Fruit fly (Drosophila melanogaster) whole organism, prepupa: Measurements from ENCODE around the gene CG8188.

Source experiments
- CG10631 ChIP-seq: fragments of 200-800 bp; sonication (Bioruptor generic); optimal IDR thresholded peaks from 2 replicates; lab custom pipeline; 2016; ENCODE audit warnings: missing biosample characterization, missing genetic modification characterization
- CG10669 ChIP-seq: fragments of 200-800 bp; sonication (Bioruptor generic); optimal IDR thresholded peaks from 3 replicates; lab custom pipeline; 2018; ENCODE audit warnings: missing biosample characterization, mild to moderate bottlenecking, missing genetic modification characterization, moderate library complexity
- CG11294 ChIP-seq: fragments of 200-800 bp; sonication (Bioruptor generic); IDR thresholded peaks from 2 replicates; pipeline ENCODE4 v1.3.6; 2022; ENCODE audit warnings: missing biosample characterization, missing genetic modification characterization
- CG11762 ChIP-seq: fragments of 200-800 bp; sonication (Bioruptor generic); optimal IDR thresholded peaks from 3 replicates; lab custom pipeline; 2016; ENCODE audit warnings: missing biosample characterization, missing genetic modification characterization; ENCODE audit not compliant: insufficient read depth
- CG11902 ChIP-seq: fragments of 200-800 bp; sonication (Bioruptor generic); optimal IDR thresholded peaks from 3 replicates; lab custom pipeline; 2016; ENCODE audit warnings: missing biosample characterization, missing genetic modification characterization
- CG31627 ChIP-seq: fragments of 200-800 bp; sonication (Bioruptor generic); optimal IDR thresholded peaks from 3 replicates; lab custom pipeline; 2016; ENCODE audit warnings: missing biosample characterization, missing genetic modification characterization
- CG32006 ChIP-seq: fragments of 200-800 bp; sonication (Bioruptor generic); optimal IDR thresholded peaks from 3 replicates; lab custom pipeline; 2017; ENCODE audit warnings: missing biosample characterization, mild to moderate bottlenecking, missing genetic modification characterization
- CG34406 ChIP-seq: fragments of 200-800 bp; sonication (Bioruptor generic); optimal IDR thresholded peaks from 3 replicates; lab custom pipeline; 2016; ENCODE audit warnings: missing biosample characterization, missing genetic modification characterization
- CG3919 ChIP-seq: fragments of 200-800 bp; sonication (Bioruptor generic); optimal IDR thresholded peaks from 3 replicates; lab custom pipeline; 2016; ENCODE audit warnings: missing biosample characterization, missing genetic modification characterization
- CG4318 ChIP-seq: fragments of 200-800 bp; sonication (Bioruptor generic); optimal IDR thresholded peaks from 3 replicates; lab custom pipeline; 2017; ENCODE audit warnings: missing biosample characterization, mild to moderate bottlenecking, missing genetic modification characterization
- CG6792 ChIP-seq: fragments of 200-800 bp; sonication (Bioruptor generic); optimal IDR thresholded peaks from 3 replicates; lab custom pipeline; 2016; ENCODE audit warnings: missing biosample characterization, missing genetic modification characterization
- CG6854 ChIP-seq: fragments of 200-800 bp; sonication (Bioruptor generic); optimal IDR thresholded peaks from 2 replicates; lab custom pipeline; 2017; ENCODE audit warnings: missing biosample characterization, mild to moderate bottlenecking, missing genetic modification characterization
- CG7368 ChIP-seq: fragments of 200-800 bp; sonication (Bioruptor generic); optimal IDR thresholded peaks from 3 replicates; lab custom pipeline; 2016; ENCODE audit warnings: missing biosample characterization, missing genetic modification characterization
- CG8119 ChIP-seq: fragments of 200-800 bp; sonication (Bioruptor generic); IDR thresholded peaks from 3 replicates; pipeline ENCODE4 v1.3.6; 2022; ENCODE audit warnings: missing biosample characterization, missing genetic modification characterization
- CG8319 ChIP-seq: fragments of 200-800 bp; sonication (Bioruptor generic); optimal IDR thresholded peaks from 3 replicates; lab custom pipeline; 2016; ENCODE audit warnings: missing biosample characterization, missing genetic modification characterization
- CG8632 ChIP-seq: fragments of 200-800 bp; sonication (Bioruptor generic); optimal IDR thresholded peaks from 3 replicates; lab custom pipeline; 2016; ENCODE audit warnings: missing biosample characterization, missing genetic modification characterization
- Eip75B ChIP-seq: fragments of 200-800 bp; sonication (Bioruptor generic); optimal IDR thresholded peaks from 3 replicates; lab custom pipeline; 2016; ENCODE audit warnings: missing biosample characterization, missing genetic modification characterization
- Eip78C ChIP-seq: fragments of 200-800 bp; sonication (Bioruptor generic); peaks from one replicate; lab custom pipeline; 2016; ENCODE audit warnings: missing biosample characterization, missing genetic modification characterization
- Eip93F ChIP-seq: fragments of 200-800 bp; sonication (Bioruptor generic); optimal IDR thresholded peaks from 2 replicates; lab custom pipeline; 2016; ENCODE audit warnings: missing biosample characterization, mild to moderate bottlenecking, missing genetic modification characterization
- Ets21C ChIP-seq: fragments of 200-800 bp; sonication (Bioruptor generic); optimal IDR thresholded peaks from 3 replicates; lab custom pipeline; 2016; ENCODE audit warnings: missing biosample characterization, missing genetic modification characterization
- Ets96B ChIP-seq: fragments of 200-800 bp; optimal IDR thresholded peaks from 2 replicates; lab custom pipeline; 2019; ENCODE audit warnings: missing biosample characterization, mild to moderate bottlenecking, missing genetic modification characterization, moderate library complexity
- Gug ChIP-seq: fragments of 200-800 bp; sonication (Bioruptor generic); IDR thresholded peaks from 2 replicates; pipeline ENCODE4 v1.3.6; 2022; ENCODE audit warnings: missing biosample characterization, missing genetic modification characterization
- Lpt ChIP-seq: fragments of 200-800 bp; sonication (Bioruptor generic); optimal IDR thresholded peaks from 3 replicates; lab custom pipeline; 2016; ENCODE audit warnings: missing biosample characterization, missing genetic modification characterization
- Met ChIP-seq: fragments of 200-800 bp; sonication (Bioruptor generic); optimal IDR thresholded peaks from 3 replicates; lab custom pipeline; 2016; ENCODE audit warnings: missing biosample characterization, missing genetic modification characterization
- OdsH ChIP-seq: fragments of 200-800 bp; sonication (Bioruptor generic); optimal IDR thresholded peaks from 3 replicates; lab custom pipeline; 2016; ENCODE audit warnings: missing biosample characterization, missing genetic modification characterization
- Smox ChIP-seq: fragments of 200-800 bp; sonication (Bioruptor generic); optimal IDR thresholded peaks from 3 replicates; lab custom pipeline; 2016; ENCODE audit warnings: missing biosample characterization, missing genetic modification characterization
- Sox102F ChIP-seq: fragments of 200-800 bp; sonication (Bioruptor generic); optimal IDR thresholded peaks from 2 replicates; lab custom pipeline; 2016; ENCODE audit warnings: missing biosample characterization, mild to moderate bottlenecking, missing genetic modification characterization
- Sox14 ChIP-seq: fragments of 200-800 bp; sonication (Bioruptor generic); optimal IDR thresholded peaks from 3 replicates; lab custom pipeline; 2016; ENCODE audit warnings: missing biosample characterization, missing genetic modification characterization
- Sox15 ChIP-seq: fragments of 200-800 bp; sonication (Bioruptor generic); optimal IDR thresholded peaks from 3 replicates; lab custom pipeline; 2016; ENCODE audit warnings: missing biosample characterization, missing genetic modification characterization
- acj6 ChIP-seq: fragments of 200-800 bp; sonication (Bioruptor generic); optimal IDR thresholded peaks from 3 replicates; lab custom pipeline; 2016; ENCODE audit warnings: missing biosample characterization, missing genetic modification characterization
- cyc ChIP-seq: fragments of 200-800 bp; sonication (Bioruptor generic); optimal IDR thresholded peaks from 3 replicates; lab custom pipeline; 2016; ENCODE audit warnings: missing biosample characterization, missing genetic modification characterization
- dac ChIP-seq: fragments of 200-800 bp; sonication (Bioruptor generic); optimal IDR thresholded peaks from 2 replicates; lab custom pipeline; 2017; ENCODE audit warnings: missing biosample characterization, mild to moderate bottlenecking, missing genetic modification characterization
- dsx ChIP-seq: fragments of 200-800 bp; optimal IDR thresholded peaks from 3 replicates; lab custom pipeline; 2019; ENCODE audit warnings: missing biosample characterization, mild to moderate bottlenecking, missing genetic modification characterization, moderate library complexity; ENCODE audit not compliant: poor library complexity, severe bottlenecking
- eg ChIP-seq: fragments of 200-800 bp; sonication (Bioruptor generic); IDR thresholded peaks from 3 replicates; pipeline ENCODE4 v1.3.6; 2022; ENCODE audit warnings: missing biosample characterization, missing genetic modification characterization
- esn ChIP-seq: fragments of 200-800 bp; sonication (Bioruptor generic); optimal IDR thresholded peaks from 2 replicates; lab custom pipeline; 2016; ENCODE audit warnings: missing biosample characterization, mild to moderate bottlenecking, missing genetic modification characterization, moderate library complexity
- fd59A ChIP-seq: fragments of 200-800 bp; sonication (Bioruptor generic); optimal IDR thresholded peaks from 2 replicates; lab custom pipeline; 2017; ENCODE audit warnings: missing biosample characterization, mild to moderate bottlenecking, missing genetic modification characterization, missing genetic modification reagents
- fd85E ChIP-seq: fragments of 200-800 bp; sonication (Bioruptor generic); optimal IDR thresholded peaks from 3 replicates; lab custom pipeline; 2016; ENCODE audit warnings: missing biosample characterization, missing genetic modification characterization
- lz ChIP-seq: fragments of 200-800 bp; sonication (Bioruptor generic); optimal IDR thresholded peaks from 3 replicates; lab custom pipeline; 2016; ENCODE audit warnings: missing biosample characterization, missing genetic modification characterization
- pdm3 ChIP-seq: fragments of 200-800 bp; sonication (Bioruptor generic); optimal IDR thresholded peaks from 3 replicates; lab custom pipeline; 2016; ENCODE audit warnings: missing biosample characterization, missing genetic modification characterization
- salr ChIP-seq, 2 experiments: fragments of 200-800 bp; sonication (Bioruptor generic); optimal IDR thresholded peaks; 3 replicates each; lab custom pipeline; 2016 to 2018; ENCODE audit warnings: missing biosample characterization in 2 of 2, missing genetic modification characterization in 2 of 2, mild to moderate bottlenecking in 1 of 2
- spab ChIP-seq: fragments of 200-800 bp; sonication (Bioruptor generic); optimal IDR thresholded peaks from 2 replicates; lab custom pipeline; 2017; ENCODE audit warnings: missing biosample characterization, mild to moderate bottlenecking, missing genetic modification characterization, missing genetic modification reagents
- ss ChIP-seq, 2 experiments: fragments of 200-800 bp; sonication (Bioruptor generic); optimal IDR thresholded peaks; 2 replicates in 1 of 2; 3 replicates in 1 of 2; lab custom pipeline; 2017 to 2018; ENCODE audit warnings: mild to moderate bottlenecking in 2 of 2, missing biosample characterization in 2 of 2, missing genetic modification characterization in 2 of 2, moderate library complexity in 1 of 2
- svp ChIP-seq: fragments of 200-800 bp; sonication (Bioruptor generic); peaks from one replicate; lab custom pipeline; 2016; ENCODE audit warnings: missing biosample characterization, missing genetic modification characterization
- topi ChIP-seq: fragments of 200-800 bp; sonication (Bioruptor generic); optimal IDR thresholded peaks from 3 replicates; lab custom pipeline; 2016; ENCODE audit warnings: missing biosample characterization, missing genetic modification characterization

CG8188 gene

DNA sequence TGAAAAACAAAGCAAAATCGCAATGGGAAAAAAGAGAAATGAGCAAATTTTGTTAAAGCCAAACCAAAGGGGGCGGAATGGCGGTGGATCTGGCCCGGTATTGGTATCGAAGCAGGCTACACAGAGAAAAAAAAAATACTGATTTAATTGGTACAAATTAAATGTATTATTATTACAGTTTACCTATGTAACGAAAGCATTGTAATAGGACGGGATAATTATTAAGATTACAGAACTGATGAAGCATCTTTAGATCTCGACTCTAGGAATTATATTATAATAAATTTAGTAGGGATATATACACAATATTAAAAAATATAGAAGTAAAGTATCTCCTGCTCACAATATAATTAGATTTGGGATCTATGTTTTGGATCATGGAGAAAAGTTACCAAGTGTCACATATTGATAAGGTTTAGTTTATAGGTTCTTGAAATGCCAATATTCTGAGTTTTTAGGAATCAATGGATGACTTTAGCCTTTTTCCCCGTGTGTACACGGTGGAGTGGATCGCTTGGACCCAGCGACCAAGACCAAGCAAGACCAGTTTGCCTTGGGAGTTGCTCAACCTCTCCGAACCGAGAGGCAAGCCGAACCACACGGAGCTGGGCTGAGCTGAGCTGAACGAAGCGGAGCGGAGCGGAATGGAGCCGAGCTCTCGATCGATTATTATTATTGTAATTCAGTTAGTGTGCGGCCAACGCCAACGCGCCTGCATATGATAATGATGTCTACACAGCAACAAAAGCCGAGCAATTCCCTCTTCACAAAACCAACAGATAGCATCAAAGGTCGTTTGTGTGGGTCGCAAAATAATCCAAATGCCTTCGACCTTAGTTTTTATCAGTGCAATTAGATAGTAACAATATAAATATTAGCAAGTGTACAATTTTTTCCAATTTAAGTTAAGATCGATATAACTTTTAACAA, 22.9 kb downstream of the CG8188 start (continued):
- TF ChIP-seq CG4318 (GFP tag; lab: Kevin White, UChicago), result peak; percentile 39
- TF ChIP-seq Sox15 (GFP tag; lab: Kevin White, UChicago), result peak; percentile 5
- TF ChIP-seq dsx (GFP tag; lab: Kevin White, UChicago), result peak; percentile 9
- TF ChIP-seq Ets21C (GFP tag; lab: Kevin White, UChicago), result no peak
- no peak for TF ChIP-seq CG11294
- peak; percentile 55 for TF ChIP-seq CG34406 (GFP tag; lab: Kevin White, UChicago)
- no peak for TF ChIP-seq Eip93F
- TF ChIP-seq salr (GFP tag; optimal IDR thresholded peaks at IDR 0.05; lab: Kevin White, UChicago), result peak in 1 of 2 experiments; percentile 34
- no peak for TF ChIP-seq fd85E
- TF ChIP-seq acj6 (GFP tag; lab: Kevin White, UChicago), result peak; percentile 51
- TF ChIP-seq Met (GFP tag; lab: Kevin White, UChicago), result peak; percentile 6
- TF ChIP-seq Sox14 (GFP tag; lab: Kevin White, UChicago), result no peak
- TF ChIP-seq CG10631 (GFP tag; lab: Kevin White, UChicago), result peak; percentile 47
- peak; percentile 37 for TF ChIP-seq CG10669 (GFP tag; lab: Kevin White, UChicago)
- TF ChIP-seq Sox102F, result no peak
- TF ChIP-seq Eip78C, result peak; percentile 86
- TF ChIP-seq Lpt (GFP tag; lab: Kevin White, UChicago), result peak; percentile 14
- TF ChIP-seq CG3919, result peak; percentile 41
- TF ChIP-seq Smox, result peak; percentile 52
- peak; percentile 26 for TF ChIP-seq CG6792 (GFP tag; lab: Kevin White, UChicago)
- TF ChIP-seq, all 60 proteins: peak for 43

DNA sequence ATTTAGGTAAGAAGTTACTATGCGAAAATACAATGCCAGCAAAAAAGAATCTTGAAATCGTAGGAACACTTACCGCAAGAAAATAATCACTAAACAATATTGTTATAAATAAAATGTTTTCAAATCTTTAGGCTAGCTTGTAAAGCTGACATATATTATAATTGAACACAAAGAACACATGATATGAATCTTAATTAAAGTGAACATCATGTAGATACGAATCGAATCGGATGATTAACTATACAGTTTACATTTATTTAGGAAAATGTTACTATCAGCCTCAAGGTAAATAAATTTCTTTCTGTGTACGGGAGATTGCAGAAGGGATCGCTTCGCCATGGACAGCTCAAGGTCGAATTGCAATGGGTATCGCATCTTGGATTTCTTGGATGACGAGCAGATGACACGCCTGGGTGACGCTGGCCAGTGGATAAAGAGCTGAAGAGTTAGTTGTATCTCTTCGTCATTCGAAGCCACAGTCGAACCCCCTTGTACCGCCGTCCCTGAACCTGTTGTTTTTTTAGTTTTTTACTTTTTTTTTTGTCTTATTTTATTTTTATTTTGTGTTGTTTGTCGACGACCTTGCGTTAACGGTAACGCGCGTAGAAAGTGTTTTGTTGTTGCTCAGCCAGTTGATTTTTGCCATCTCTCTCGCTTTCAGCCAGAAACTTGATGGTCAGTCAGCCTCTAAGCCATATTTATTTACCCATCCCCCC, 24.7 kb downstream of the CG8188 start:
- TF ChIP-seq esn (GFP tag; lab: Kevin White, UChicago) (peak; percentile 65), Sox15 (GFP tag; lab: Kevin White, UChicago) (peak; percentile 48), Eip75B (GFP tag; lab: Kevin White, UChicago) (peak; percentile 68), CG4318 (GFP tag; lab: Kevin White, UChicago) (peak; percentile 17), CG10631 (GFP tag; lab: Kevin White, UChicago) (peak; percentile 57), CG34406 (GFP tag; lab: Kevin White, UChicago) (peak; percentile 60), Eip78C (peak; percentile 88), CG6854 (GFP tag; lab: Kevin White, UChicago) (no peak), dsx (GFP tag; lab: Kevin White, UChicago) (peak; percentile 18), Sox14 (GFP tag; lab: Kevin White, UChicago) (peak; percentile 2), CG10669 (GFP tag; lab: Kevin White, UChicago) (peak; percentile 54), CG8632 (peak; percentile 48), CG7368 (GFP tag; lab: Kevin White, UChicago) (peak; percentile 50), svp (GFP tag; lab: Kevin White, UChicago) (peak; percentile 77), CG8319 (peak; percentile 34), cyc (GFP tag; lab: Kevin White, UChicago) (peak; percentile 37), fd59A (peak; percentile 20), CG3919 (peak; percentile 59), Ets96B (tag; lab: Kevin White, UChicago) (peak; percentile 29), CG11294 (no peak), Gug (no peak), topi (GFP tag; lab: Kevin White, UChicago) (peak; percentile 65), spab (GFP tag; lab: Kevin White, UChicago) (peak; percentile 26), lz (GFP tag; lab: Kevin White, UChicago) (peak; percentile 43), CG31627 (GFP tag; lab: Kevin White, UChicago) (peak; percentile 14), ss (GFP tag; optimal IDR thresholded peaks at IDR 0.05; lab: Kevin White, UChicago) (peak; percentile 17 to 30), acj6 (GFP tag; lab: Kevin White, UChicago) (peak; percentile 50), CG11902 (peak; percentile 48), eg (GFP tag; lab: Robert Waterston, UW) (peak; percentile 62; the same call in 1 of the 3 replicates), OdsH (peak; percentile 53), CG8119 (GFP tag; lab: Robert Waterston, UW) (peak; percentile 66; the same call in 2 of the 3 replicates), dac (no peak), Sox102F (peak; percentile 18), Smox (peak; percentile 49), CG11762 (GFP tag; lab: Kevin White, UChicago) (peak; percentile 55), pdm3 (peak; percentile 51), CG32006 (GFP tag; lab: Kevin White, UChicago) (peak; percentile 66)
